Fruit fly (Drosophila melanogaster) whole organism, prepupa: Measurements from ENCODE around the gene Abcd3.

Source experiments
- CG10631 ChIP-seq: fragments of 200-800 bp; sonication (Bioruptor generic); optimal IDR thresholded peaks from 2 replicates; lab custom pipeline; 2016; ENCODE audit warnings: missing biosample characterization, missing genetic modification characterization
- CG10669 ChIP-seq: fragments of 200-800 bp; sonication (Bioruptor generic); optimal IDR thresholded peaks from 3 replicates; lab custom pipeline; 2018; ENCODE audit warnings: missing biosample characterization, mild to moderate bottlenecking, missing genetic modification characterization, moderate library complexity
- CG11762 ChIP-seq: fragments of 200-800 bp; sonication (Bioruptor generic); optimal IDR thresholded peaks from 3 replicates; lab custom pipeline; 2016; ENCODE audit warnings: missing biosample characterization, missing genetic modification characterization; ENCODE audit not compliant: insufficient read depth
- CG11902 ChIP-seq: fragments of 200-800 bp; sonication (Bioruptor generic); optimal IDR thresholded peaks from 3 replicates; lab custom pipeline; 2016; ENCODE audit warnings: missing biosample characterization, missing genetic modification characterization
- CG15336 ChIP-seq: fragments of 200-800 bp; sonication (Bioruptor generic); IDR thresholded peaks from 2 replicates; pipeline ENCODE4 v1.3.6; 2022; ENCODE audit warnings: missing biosample characterization, missing genetic modification characterization
- CG1621 ChIP-seq: fragments of 200-800 bp; sonication (Bioruptor generic); optimal IDR thresholded peaks from 3 replicates; lab custom pipeline; 2018; ENCODE audit warnings: missing biosample characterization, mild to moderate bottlenecking, missing genetic modification characterization
- CG16779 ChIP-seq: fragments of 200-800 bp; sonication (Bioruptor generic); optimal IDR thresholded peaks from 3 replicates; lab custom pipeline; 2017; ENCODE audit warnings: missing biosample characterization, mild to moderate bottlenecking, missing genetic modification characterization
- CG34406 ChIP-seq: fragments of 200-800 bp; sonication (Bioruptor generic); optimal IDR thresholded peaks from 3 replicates; lab custom pipeline; 2016; ENCODE audit warnings: missing biosample characterization, missing genetic modification characterization
- CG3919 ChIP-seq: fragments of 200-800 bp; sonication (Bioruptor generic); optimal IDR thresholded peaks from 3 replicates; lab custom pipeline; 2016; ENCODE audit warnings: missing biosample characterization, missing genetic modification characterization
- CG4318 ChIP-seq: fragments of 200-800 bp; sonication (Bioruptor generic); optimal IDR thresholded peaks from 3 replicates; lab custom pipeline; 2017; ENCODE audit warnings: missing biosample characterization, mild to moderate bottlenecking, missing genetic modification characterization
- CG6163 ChIP-seq: fragments of 200-800 bp; sonication (Bioruptor generic); IDR thresholded peaks from 3 replicates; pipeline ENCODE4 v1.3.6; 2022; ENCODE audit warnings: missing biosample characterization, missing genetic modification characterization
- CG6792 ChIP-seq: fragments of 200-800 bp; sonication (Bioruptor generic); optimal IDR thresholded peaks from 3 replicates; lab custom pipeline; 2016; ENCODE audit warnings: missing biosample characterization, missing genetic modification characterization
- CG6854 ChIP-seq: fragments of 200-800 bp; sonication (Bioruptor generic); optimal IDR thresholded peaks from 2 replicates; lab custom pipeline; 2017; ENCODE audit warnings: missing biosample characterization, mild to moderate bottlenecking, missing genetic modification characterization
- CG8119 ChIP-seq: fragments of 200-800 bp; sonication (Bioruptor generic); IDR thresholded peaks from 3 replicates; pipeline ENCODE4 v1.3.6; 2022; ENCODE audit warnings: missing biosample characterization, missing genetic modification characterization
- CG8632 ChIP-seq: fragments of 200-800 bp; sonication (Bioruptor generic); optimal IDR thresholded peaks from 3 replicates; lab custom pipeline; 2016; ENCODE audit warnings: missing biosample characterization, missing genetic modification characterization
- CG9139 ChIP-seq: fragments of 200-800 bp; sonication (Bioruptor generic); optimal IDR thresholded peaks from 3 replicates; lab custom pipeline; 2017; ENCODE audit warnings: missing biosample characterization, mild to moderate bottlenecking, missing genetic modification characterization
- Eip75B ChIP-seq: fragments of 200-800 bp; sonication (Bioruptor generic); optimal IDR thresholded peaks from 3 replicates; lab custom pipeline; 2016; ENCODE audit warnings: missing biosample characterization, missing genetic modification characterization
- Eip78C ChIP-seq: fragments of 200-800 bp; sonication (Bioruptor generic); peaks from one replicate; lab custom pipeline; 2016; ENCODE audit warnings: missing biosample characterization, missing genetic modification characterization
- Eip93F ChIP-seq: fragments of 200-800 bp; sonication (Bioruptor generic); optimal IDR thresholded peaks from 2 replicates; lab custom pipeline; 2016; ENCODE audit warnings: missing biosample characterization, mild to moderate bottlenecking, missing genetic modification characterization
- Ets96B ChIP-seq: fragments of 200-800 bp; optimal IDR thresholded peaks from 2 replicates; lab custom pipeline; 2019; ENCODE audit warnings: missing biosample characterization, mild to moderate bottlenecking, missing genetic modification characterization, moderate library complexity
- Gug ChIP-seq: fragments of 200-800 bp; sonication (Bioruptor generic); IDR thresholded peaks from 2 replicates; pipeline ENCODE4 v1.3.6; 2022; ENCODE audit warnings: missing biosample characterization, missing genetic modification characterization
- Hr39 ChIP-seq: fragments of 200-800 bp; sonication (Bioruptor generic); optimal IDR thresholded peaks from 2 replicates; lab custom pipeline; 2016; ENCODE audit warnings: missing biosample characterization, missing genetic modification characterization
- Hr4 ChIP-seq: fragments of 200-800 bp; sonication (Bioruptor generic); optimal IDR thresholded peaks from 3 replicates; lab custom pipeline; 2016; ENCODE audit warnings: missing biosample characterization, missing genetic modification characterization
- Lpt ChIP-seq: fragments of 200-800 bp; sonication (Bioruptor generic); optimal IDR thresholded peaks from 3 replicates; lab custom pipeline; 2016; ENCODE audit warnings: missing biosample characterization, missing genetic modification characterization
- Met ChIP-seq: fragments of 200-800 bp; sonication (Bioruptor generic); optimal IDR thresholded peaks from 3 replicates; lab custom pipeline; 2016; ENCODE audit warnings: missing biosample characterization, missing genetic modification characterization
- OdsH ChIP-seq: fragments of 200-800 bp; sonication (Bioruptor generic); optimal IDR thresholded peaks from 3 replicates; lab custom pipeline; 2016; ENCODE audit warnings: missing biosample characterization, missing genetic modification characterization
- Smox ChIP-seq: fragments of 200-800 bp; sonication (Bioruptor generic); optimal IDR thresholded peaks from 3 replicates; lab custom pipeline; 2016; ENCODE audit warnings: missing biosample characterization, missing genetic modification characterization
- Sox102F ChIP-seq: fragments of 200-800 bp; sonication (Bioruptor generic); optimal IDR thresholded peaks from 2 replicates; lab custom pipeline; 2016; ENCODE audit warnings: missing biosample characterization, mild to moderate bottlenecking, missing genetic modification characterization
- Sox15 ChIP-seq: fragments of 200-800 bp; sonication (Bioruptor generic); optimal IDR thresholded peaks from 3 replicates; lab custom pipeline; 2016; ENCODE audit warnings: missing biosample characterization, missing genetic modification characterization
- cyc ChIP-seq: fragments of 200-800 bp; sonication (Bioruptor generic); optimal IDR thresholded peaks from 3 replicates; lab custom pipeline; 2016; ENCODE audit warnings: missing biosample characterization, missing genetic modification characterization
- eg ChIP-seq: fragments of 200-800 bp; sonication (Bioruptor generic); IDR thresholded peaks from 3 replicates; pipeline ENCODE4 v1.3.6; 2022; ENCODE audit warnings: missing biosample characterization, missing genetic modification characterization
- esn ChIP-seq: fragments of 200-800 bp; sonication (Bioruptor generic); optimal IDR thresholded peaks from 2 replicates; lab custom pipeline; 2016; ENCODE audit warnings: missing biosample characterization, mild to moderate bottlenecking, missing genetic modification characterization, moderate library complexity
- fd59A ChIP-seq: fragments of 200-800 bp; sonication (Bioruptor generic); optimal IDR thresholded peaks from 2 replicates; lab custom pipeline; 2017; ENCODE audit warnings: missing biosample characterization, mild to moderate bottlenecking, missing genetic modification characterization, missing genetic modification reagents
- net ChIP-seq: fragments of 200-800 bp; sonication (Bioruptor generic); optimal IDR thresholded peaks from 3 replicates; lab custom pipeline; 2016; ENCODE audit warnings: missing biosample characterization, missing genetic modification characterization
- pdm3 ChIP-seq: fragments of 200-800 bp; sonication (Bioruptor generic); optimal IDR thresholded peaks from 3 replicates; lab custom pipeline; 2016; ENCODE audit warnings: missing biosample characterization, missing genetic modification characterization
- salr ChIP-seq, 2 experiments: fragments of 200-800 bp; sonication (Bioruptor generic); optimal IDR thresholded peaks; 3 replicates each; lab custom pipeline; 2016 to 2018; ENCODE audit warnings: missing biosample characterization in 2 of 2, missing genetic modification characterization in 2 of 2, mild to moderate bottlenecking in 1 of 2
- ss ChIP-seq, 2 experiments: fragments of 200-800 bp; sonication (Bioruptor generic); optimal IDR thresholded peaks; 2 replicates in 1 of 2; 3 replicates in 1 of 2; lab custom pipeline; 2017 to 2018; ENCODE audit warnings: mild to moderate bottlenecking in 2 of 2, missing biosample characterization in 2 of 2, missing genetic modification characterization in 2 of 2, moderate library complexity in 1 of 2
- topi ChIP-seq: fragments of 200-800 bp; sonication (Bioruptor generic); optimal IDR thresholded peaks from 3 replicates; lab custom pipeline; 2016; ENCODE audit warnings: missing biosample characterization, missing genetic modification characterization
- vri ChIP-seq: fragments of 200-800 bp; sonication (Bioruptor generic); optimal IDR thresholded peaks from 3 replicates; lab custom pipeline; 2016; ENCODE audit warnings: missing biosample characterization, mild to moderate bottlenecking, missing genetic modification characterization

Gene Abcd3

dm6 chrX:19769821-19770519 is 19.4 kb downstream of the Abcd3 start (continued):
- TF ChIP-seq CG16779 (tag; lab: Kevin White, UChicago) (no peak), CG34406 (GFP tag; lab: Kevin White, UChicago) (peak; percentile 39), Eip93F (no peak), eg (GFP tag; lab: Robert Waterston, UW) (peak; percentile 38; the same call in 1 of the 3 replicates), CG15336 (GFP tag; lab: Robert Waterston, UW) (no peak; the same call in 1 of the 2 replicates), cyc (peak; percentile 57), Hr39 (GFP tag; lab: Kevin White, UChicago) (peak; percentile 68), Eip78C (GFP tag; lab: Kevin White, UChicago) (peak; percentile 82)
- TF ChIP-seq, all 60 proteins: peak for 43

- TF ChIP-seq CG10669 (GFP tag; lab: Kevin White, UChicago) = no peak
- TF ChIP-seq OdsH (GFP tag; lab: Kevin White, UChicago) = no peak
- no peak for TF ChIP-seq CG11762 (GFP tag; lab: Kevin White, UChicago)
- TF ChIP-seq CG16779 (tag; lab: Kevin White, UChicago) = no peak
- TF ChIP-seq CG4318 (GFP tag; lab: Kevin White, UChicago) = no peak
- TF ChIP-seq CG8119 (GFP tag; lab: Robert Waterston, UW) = no peak
- no peak for TF ChIP-seq Met
- TF ChIP-seq ss (GFP tag; optimal IDR thresholded peaks at IDR 0.05; lab: Kevin White, UChicago) = no peak
- no peak for TF ChIP-seq fd59A (GFP tag; lab: Kevin White, UChicago)
- no peak for TF ChIP-seq vri (GFP tag; lab: Kevin White, UChicago)
- no peak for TF ChIP-seq Eip75B (GFP tag; lab: Kevin White, UChicago)
- TF ChIP-seq CG10631 (GFP tag; lab: Kevin White, UChicago) = no peak
- TF ChIP-seq CG8632 (GFP tag; lab: Kevin White, UChicago) = no peak
- no peak for TF ChIP-seq net (GFP tag; lab: Kevin White, UChicago)
- TF ChIP-seq CG1621 (tag; lab: Kevin White, UChicago) = no peak
Observed at dm6 chrX:19772002-19772622, 21.5 kb downstream of the Abcd3 start.

dm6 chrX:19773734-19774702 is 23.4 kb downstream of the Abcd3 start:
- TF ChIP-seq Eip78C (GFP tag; lab: Kevin White, UChicago) (peak; percentile 11), ss (GFP tag; optimal IDR thresholded peaks at IDR 0.05; lab: Kevin White, UChicago) (peak in 1 of 2 experiments; percentile 1), salr (GFP tag; optimal IDR thresholded peaks at IDR 0.05; lab: Kevin White, UChicago) (no peak), CG10669 (GFP tag; lab: Kevin White, UChicago) (no peak), CG9139 (GFP tag; lab: Kevin White, UChicago) (no peak), Ets96B (no peak), CG15336 (GFP tag; lab: Robert Waterston, UW) (no peak), CG1621 (tag; lab: Kevin White, UChicago) (peak; percentile 4), Eip75B (GFP tag; lab: Kevin White, UChicago) (no peak), Smox (GFP tag; lab: Kevin White, UChicago) (no peak)

- TF ChIP-seq topi (GFP tag; lab: Kevin White, UChicago) = no peak
- TF ChIP-seq eg (GFP tag; lab: Robert Waterston, UW) = no peak
- no peak for TF ChIP-seq CG6163 (GFP tag; lab: Robert Waterston, UW)
- TF ChIP-seq CG6792 (GFP tag; lab: Kevin White, UChicago) = no peak
- TF ChIP-seq CG10631 (GFP tag; lab: Kevin White, UChicago) = no peak
- no peak for TF ChIP-seq Lpt (GFP tag; lab: Kevin White, UChicago)
- no peak for TF ChIP-seq Hr4 (GFP tag; lab: Kevin White, UChicago)
- TF ChIP-seq fd59A (GFP tag; lab: Kevin White, UChicago) = no peak
- TF ChIP-seq Sox15 (GFP tag; lab: Kevin White, UChicago) = no peak
- no peak for TF ChIP-seq CG3919 (GFP tag; lab: Kevin White, UChicago)
- peak; percentile 2 for TF ChIP-seq CG1621 (tag; lab: Kevin White, UChicago)
- TF ChIP-seq Eip93F = no peak
- no peak for TF ChIP-seq CG6854 (GFP tag; lab: Kevin White, UChicago)
- no peak for TF ChIP-seq Sox102F (GFP tag; lab: Kevin White, UChicago)
- TF ChIP-seq CG11902 (GFP tag; lab: Kevin White, UChicago) = no peak
- TF ChIP-seq Eip78C (GFP tag; lab: Kevin White, UChicago) = peak; percentile 15
- no peak for TF ChIP-seq esn (GFP tag; lab: Kevin White, UChicago)
- no peak for TF ChIP-seq vri (GFP tag; lab: Kevin White, UChicago)
- no peak for TF ChIP-seq pdm3
- TF ChIP-seq ss (GFP tag; optimal IDR thresholded peaks at IDR 0.05; lab: Kevin White, UChicago) = peak in 1 of 2 experiments; percentile 20
- no peak for TF ChIP-seq Gug (GFP tag; lab: Robert Waterston, UW)
- TF ChIP-seq CG15336 (GFP tag; lab: Robert Waterston, UW) = no peak
Observed at dm6 chrX:19775055-19775645, 24.6 kb downstream of the Abcd3 start.
